Fruit fly (Drosophila melanogaster) whole organism, embryonic: ENCODE data around the gene tex.

Experiments
- BEAF-32 ChIP-seq: fragments of 200-800 bp; sonication (Bioruptor generic); optimal IDR thresholded peaks from 3 replicates; lab custom pipeline; 2017; ENCODE audit warnings: missing biosample characterization, missing genetic modification characterization, mild to moderate bottlenecking, moderate library complexity, missing genetic modification reagents
- Blimp-1 ChIP-seq: fragments of 200-800 bp; sonication (Bioruptor generic); optimal IDR thresholded peaks from 3 replicates; lab custom pipeline; 2018; ENCODE audit warnings: missing biosample characterization, missing genetic modification characterization, mild to moderate bottlenecking, moderate library complexity, missing genetic modification reagents
- CG10543 ChIP-seq: fragments of 200-800 bp; sonication (Bioruptor generic); optimal IDR thresholded peaks from 3 replicates; lab custom pipeline; 2017; ENCODE audit warnings: missing biosample characterization, mild to moderate bottlenecking, missing genetic modification characterization, moderate library complexity
- CG12391 ChIP-seq: fragments of 200-800 bp; sonication (Bioruptor generic); optimal IDR thresholded peaks from 3 replicates; lab custom pipeline; 2018; ENCODE audit warnings: missing biosample characterization, mild to moderate bottlenecking, missing genetic modification characterization, moderate library complexity
- CG14667 ChIP-seq: fragments of 200-800 bp; sonication (Bioruptor generic); IDR thresholded peaks from 2 replicates; pipeline ENCODE4 v1.3.6; 2022; ENCODE audit warnings: missing biosample characterization, missing genetic modification characterization
- CG15514 ChIP-seq: fragments of 200-800 bp; sonication (Bioruptor generic); optimal IDR thresholded peaks from 3 replicates; lab custom pipeline; 2017; ENCODE audit warnings: missing biosample characterization, missing genetic modification characterization, mild to moderate bottlenecking, moderate library complexity, missing genetic modification reagents
- CG1603 ChIP-seq: fragments of 200-800 bp; sonication (Bioruptor generic); optimal IDR thresholded peaks from 2 replicates; lab custom pipeline; 2019; ENCODE audit warnings: missing biosample characterization, mild to moderate bottlenecking, missing genetic modification characterization, moderate library complexity
- CG2120 ChIP-seq: fragments of 200-800 bp; sonication (Bioruptor generic); optimal IDR thresholded peaks from 3 replicates; lab custom pipeline; 2016; ENCODE audit warnings: missing biosample characterization, missing genetic modification characterization
- CG30431 ChIP-seq: fragments of 200-800 bp; sonication (Bioruptor generic); optimal IDR thresholded peaks from 2 replicates; lab custom pipeline; 2017; ENCODE audit warnings: missing biosample characterization, missing genetic modification characterization
- CG33213 ChIP-seq: fragments of 200-800 bp; sonication (Bioruptor generic); optimal IDR thresholded peaks from 3 replicates; lab custom pipeline; 2016; ENCODE audit warnings: missing biosample characterization, missing genetic modification characterization
- CG3847 ChIP-seq: fragments of 200-800 bp; sonication (Bioruptor generic); IDR thresholded peaks from 2 replicates; pipeline ENCODE4 v1.3.6; 2022; ENCODE audit warnings: missing biosample characterization, missing genetic modification characterization
- CG7271 ChIP-seq: fragments of 200-800 bp; sonication (Bioruptor generic); optimal IDR thresholded peaks from 2 replicates; lab custom pipeline; 2018; ENCODE audit warnings: missing biosample characterization, mild to moderate bottlenecking, missing genetic modification characterization, moderate library complexity
- Dp ChIP-seq: fragments of 200-800 bp; sonication (Bioruptor generic); optimal IDR thresholded peaks from 2 replicates; lab custom pipeline; 2018; ENCODE audit warnings: missing biosample characterization, mild to moderate bottlenecking, missing genetic modification characterization, moderate library complexity
- Dref ChIP-seq: fragments of 200-800 bp; sonication (Bioruptor generic); IDR thresholded peaks from 2 replicates; pipeline ENCODE4 v1.3.6; 2022; ENCODE audit warnings: missing biosample characterization, missing genetic modification characterization
- Eip74EF ChIP-seq, 2 experiments: fragments of 200-800 bp in 1 of 2; fragments of >200 bp in 1 of 2; sonication (Bioruptor generic) in 1 of 2; optimal IDR thresholded peaks; 2 replicates each; lab custom pipeline; 2017 to 2019; ENCODE audit warnings: missing biosample characterization in 2 of 2, missing genetic modification characterization in 2 of 2, mild to moderate bottlenecking in 1 of 2, moderate library complexity in 1 of 2
- Ets97D ChIP-seq: fragments of 200-800 bp; sonication (Bioruptor generic); optimal IDR thresholded peaks from 3 replicates; lab custom pipeline; 2016; ENCODE audit warnings: missing biosample characterization, missing genetic modification characterization
- MESR4 ChIP-seq: fragments of 200-800 bp; sonication (Bioruptor generic); optimal IDR thresholded peaks from 2 replicates; lab custom pipeline; 2018; ENCODE audit warnings: missing biosample characterization, mild to moderate bottlenecking, missing genetic modification characterization, moderate library complexity
- MTF-1 ChIP-seq: fragments of 200-800 bp; sonication (Bioruptor generic); optimal IDR thresholded peaks from 2 replicates; lab custom pipeline; 2018; ENCODE audit warnings: missing biosample characterization, mild to moderate bottlenecking, missing genetic modification characterization, borderline replicate concordance
- Med ChIP-seq: fragments of 200-800 bp; sonication (Bioruptor generic); peaks from one replicate; lab custom pipeline; 2016; ENCODE audit warnings: missing biosample characterization, missing genetic modification characterization, mild to moderate bottlenecking, inconsistent platforms, moderate library complexity
- Myb ChIP-seq: fragments of 200-800 bp; sonication (Bioruptor generic); optimal IDR thresholded peaks from 2 replicates; lab custom pipeline; 2016; ENCODE audit warnings: missing biosample characterization, missing genetic modification characterization
- Pdp1 ChIP-seq, 2 experiments: fragments of 200-800 bp; sonication (Bioruptor generic); optimal IDR thresholded peaks; 3 replicates each; lab custom pipeline; 2016; ENCODE audit warnings: missing biosample characterization in 2 of 2, missing genetic modification characterization in 2 of 2, mild to moderate bottlenecking in 1 of 2, moderate library complexity in 1 of 2
- Sox100B ChIP-seq: fragments of 200-800 bp; sonication (Bioruptor generic); optimal IDR thresholded peaks from 3 replicates; lab custom pipeline; 2018; ENCODE audit warnings: missing biosample characterization, mild to moderate bottlenecking, missing genetic modification characterization
- Taf1 ChIP-seq: fragments of 200-800 bp; sonication (Bioruptor generic); IDR thresholded peaks from 2 replicates; pipeline ENCODE4 v1.3.6; 2022; ENCODE audit warnings: missing biosample characterization, missing genetic modification characterization
- Xbp1 ChIP-seq: fragments of 200-800 bp; sonication (Bioruptor generic); optimal IDR thresholded peaks from 3 replicates; lab custom pipeline; 2016; ENCODE audit warnings: missing biosample characterization, mild to moderate bottlenecking, missing genetic modification characterization
- ash1 ChIP-seq: fragments of 200-800 bp; sonication (Bioruptor generic); optimal IDR thresholded peaks from 2 replicates; lab custom pipeline; 2018; ENCODE audit warnings: missing biosample characterization, mild to moderate bottlenecking, missing genetic modification characterization
- br ChIP-seq: fragments of >200 bp; optimal IDR thresholded peaks from 2 replicates; lab custom pipeline; 2017
- chif ChIP-seq, 2 experiments: fragments of 200-800 bp; sonication (Bioruptor generic); optimal IDR thresholded peaks; 3 replicates each; lab custom pipeline; 2016; ENCODE audit warnings: missing biosample characterization in 2 of 2, missing genetic modification characterization in 2 of 2
- chm ChIP-seq: fragments of 200-800 bp; sonication (Bioruptor generic); IDR thresholded peaks from 2 replicates; pipeline ENCODE4 v1.3.6; 2022; ENCODE audit warnings: missing biosample characterization, missing genetic modification characterization
- crc ChIP-seq: fragments of 200-800 bp; sonication (Bioruptor generic); optimal IDR thresholded peaks from 2 replicates; lab custom pipeline; 2016; ENCODE audit warnings: missing biosample characterization, missing genetic modification characterization
- dm ChIP-seq: fragments of 200-800 bp; sonication (Bioruptor generic); optimal IDR thresholded peaks from 3 replicates; lab custom pipeline; 2016; ENCODE audit warnings: missing biosample characterization, missing genetic modification characterization
- dmrt11E ChIP-seq: fragments of 200-800 bp; sonication (Bioruptor generic); optimal IDR thresholded peaks from 3 replicates; lab custom pipeline; 2018; ENCODE audit warnings: missing biosample characterization, mild to moderate bottlenecking, missing genetic modification characterization, moderate library complexity
- ftz-f1 ChIP-seq: fragments of 200-800 bp; sonication (Bioruptor generic); optimal IDR thresholded peaks from 2 replicates; lab custom pipeline; 2016; ENCODE audit warnings: missing biosample characterization, missing genetic modification characterization
- gfzf ChIP-seq: fragments of 200-800 bp; sonication (Bioruptor generic); optimal IDR thresholded peaks from 2 replicates; lab custom pipeline; 2016; ENCODE audit warnings: missing biosample characterization, mild to moderate bottlenecking, missing genetic modification characterization, moderate library complexity
- hkb ChIP-seq, 2 experiments: fragments of 200-800 bp in 1 of 2; fragments of >200 bp in 1 of 2; sonication (Bioruptor generic) in 1 of 2; IDR thresholded peaks in 1 of 2; optimal IDR thresholded peaks in 1 of 2; 2 replicates each; pipeline versions ENCODE4 v1.3.6 to Lab custom; 2017 to 2022; ENCODE audit warnings: missing biosample characterization in 1 of 2, missing genetic modification characterization in 1 of 2
- lab ChIP-seq: fragments of 200-800 bp; sonication (Bioruptor generic); optimal IDR thresholded peaks from 3 replicates; lab custom pipeline; 2017; ENCODE audit warnings: missing biosample characterization, missing genetic modification characterization, mild to moderate bottlenecking, moderate library complexity, missing genetic modification reagents
- nerfin-1 ChIP-seq: fragments of 200-800 bp; sonication (Bioruptor generic); optimal IDR thresholded peaks from 3 replicates; lab custom pipeline; 2019; ENCODE audit warnings: missing biosample characterization, mild to moderate bottlenecking, missing genetic modification characterization, moderate library complexity
- pita ChIP-seq: fragments of 200-800 bp; sonication (Bioruptor generic); optimal IDR thresholded peaks from 2 replicates; lab custom pipeline; 2017; ENCODE audit warnings: missing biosample characterization, mild to moderate bottlenecking, missing genetic modification characterization
- pzg ChIP-seq: fragments of 200-800 bp; sonication (Bioruptor generic); optimal IDR thresholded peaks from 3 replicates; lab custom pipeline; 2018; ENCODE audit warnings: missing biosample characterization, mild to moderate bottlenecking, missing genetic modification characterization, moderate library complexity
- row ChIP-seq: fragments of 200-800 bp; sonication (Bioruptor generic); IDR thresholded peaks from 3 replicates; pipeline ENCODE4 v1.3.6; 2022; ENCODE audit warnings: missing biosample characterization, missing genetic modification characterization
- salm ChIP-seq: fragments of 200-800 bp; sonication (Bioruptor generic); optimal IDR thresholded peaks from 2 replicates; lab custom pipeline; 2018; ENCODE audit warnings: missing biosample characterization, mild to moderate bottlenecking, missing genetic modification characterization
- sd ChIP-seq: fragments of 200-800 bp; sonication (Bioruptor generic); optimal IDR thresholded peaks from 3 replicates; lab custom pipeline; 2018; ENCODE audit warnings: missing biosample characterization, mild to moderate bottlenecking, missing genetic modification characterization, moderate library complexity
- sima ChIP-seq: fragments of 200-800 bp; sonication (Bioruptor generic); optimal IDR thresholded peaks from 2 replicates; lab custom pipeline; 2016; ENCODE audit warnings: missing biosample characterization, missing genetic modification characterization
- trem ChIP-seq: fragments of 200-800 bp; optimal IDR thresholded peaks from 3 replicates; lab custom pipeline; 2019; ENCODE audit warnings: missing biosample characterization, mild to moderate bottlenecking, missing genetic modification characterization, moderate library complexity
- trh ChIP-seq: fragments of 200-800 bp; sonication (Bioruptor generic); optimal IDR thresholded peaks from 2 replicates; lab custom pipeline; 2016; ENCODE audit warnings: missing biosample characterization, missing genetic modification characterization
- twi ChIP-seq: fragments of 200-800 bp; optimal IDR thresholded peaks from 2 replicates; lab custom pipeline; 2019; ENCODE audit warnings: missing biosample characterization, mild to moderate bottlenecking, missing genetic modification characterization, moderate library complexity
- zf30C ChIP-seq: fragments of 200-800 bp; sonication (Bioruptor generic); optimal IDR thresholded peaks from 3 replicates; lab custom pipeline; 2018; ENCODE audit warnings: missing biosample characterization, mild to moderate bottlenecking, missing genetic modification characterization
- zfh1 ChIP-seq: fragments of 200-800 bp; sonication (Bioruptor generic); IDR thresholded peaks from 3 replicates; pipeline ENCODE4 v1.3.6; 2022; ENCODE audit warnings: missing biosample characterization, missing genetic modification characterization
- zfh2 ChIP-seq: fragments of 200-800 bp; sonication (Bioruptor generic); optimal IDR thresholded peaks from 2 replicates; lab custom pipeline; 2016; ENCODE audit warnings: missing biosample characterization, missing genetic modification characterization

The tex gene

DNA sequence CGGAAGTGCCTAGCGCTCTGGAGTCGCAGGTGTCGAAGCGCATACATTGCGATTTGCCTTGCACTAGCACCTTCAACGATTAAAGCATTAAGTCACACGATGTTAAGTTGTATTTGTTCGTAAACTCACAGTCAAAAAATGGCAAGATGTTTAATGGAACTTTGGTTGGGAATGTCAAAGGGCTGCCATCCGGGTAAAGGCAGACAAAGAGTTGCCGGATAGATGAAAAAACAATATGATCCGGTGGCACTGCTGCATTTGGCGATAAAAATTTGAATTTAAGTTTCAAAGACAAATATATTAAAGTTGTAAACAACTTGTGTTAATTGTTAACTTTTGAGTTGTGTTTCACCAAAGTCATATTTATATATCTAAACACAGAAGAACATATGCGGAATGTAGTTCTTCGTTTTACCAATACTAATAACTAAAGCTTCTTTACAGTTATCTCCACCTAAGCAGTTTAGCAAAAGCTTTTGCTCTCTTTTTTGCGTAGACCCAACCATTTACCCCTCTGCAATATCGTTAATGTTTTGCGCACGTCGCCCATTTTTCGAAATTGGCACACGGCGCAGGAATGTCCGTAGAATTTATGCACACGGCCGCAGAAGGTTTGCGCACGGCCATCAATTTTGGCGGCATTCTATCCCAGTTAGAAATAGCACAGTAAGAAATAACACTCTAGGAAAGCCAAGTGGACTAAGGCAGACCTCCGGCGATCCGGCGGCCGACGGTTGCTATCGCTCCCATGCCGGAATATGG lies 8.1 kb upstream of the tex start, which contains the start of gene Coq2 (continued):
- no peak for TF ChIP-seq Sox100B (GFP tag; lab: Kevin White, UChicago)
- TF ChIP-seq Xbp1 (GFP tag; lab: Kevin White, UChicago) = peak; percentile 2
- TF ChIP-seq chif (GFP tag; optimal IDR thresholded peaks at IDR 0.05; lab: Kevin White, UChicago) = no peak
- TF ChIP-seq ash1 = no peak
- peak; percentile 28; the same call in 1 of the 3 replicates for TF ChIP-seq row (GFP tag; lab: Robert Waterston, UW)
- TF ChIP-seq pzg = peak; percentile 74
- TF ChIP-seq Med (GFP tag; lab: Kevin White, UChicago) = peak; percentile 79
- TF ChIP-seq pita (GFP tag; lab: Kevin White, UChicago) = peak; percentile 15
- TF ChIP-seq dmrt11E (tag; lab: Kevin White, UChicago) = no peak
- no peak for TF ChIP-seq trh (GFP tag; lab: Kevin White, UChicago)
- no peak for TF ChIP-seq CG30431
- peak; percentile 46 for TF ChIP-seq BEAF-32 (GFP tag; lab: Kevin White, UChicago)
- peak; percentile 100 for TF ChIP-seq MTF-1 (GFP tag; lab: Kevin White, UChicago)
- TF ChIP-seq CG33213 (GFP tag; lab: Kevin White, UChicago) = peak; percentile 21
- TF ChIP-seq sd (tag; lab: Kevin White, UChicago) = peak; percentile 92
- TF ChIP-seq CG2120 = peak; percentile 25
- no peak for TF ChIP-seq nerfin-1 (tag; lab: Kevin White, UChicago)
- TF ChIP-seq hkb (optimal IDR thresholded peaks at IDR 0.05; lab: Kevin White, UChicago) = peak; percentile 42
- no peak for TF ChIP-seq hkb (GFP tag; IDR thresholded peaks at IDR 0.05; lab: Robert Waterston, UW)
- no peak for TF ChIP-seq zfh2 (GFP tag; lab: Kevin White, UChicago)
- TF ChIP-seq Pdp1 (GFP tag; optimal IDR thresholded peaks at IDR 0.05; lab: Kevin White, UChicago) = peak in 1 of 2 experiments; percentile 18
- TF ChIP-seq CG10543 = no peak
- no peak for TF ChIP-seq zfh1 (GFP tag; lab: Robert Waterston, UW)
- TF ChIP-seq Dp (GFP tag; lab: Kevin White, UChicago) = peak; percentile 93
- TF ChIP-seq ftz-f1 = no peak
- TF ChIP-seq Eip74EF (GFP tag; optimal IDR thresholded peaks at IDR 0.05; lab: Kevin White, UChicago) = no peak
- no peak for TF ChIP-seq CG7271
- TF ChIP-seq lab (GFP tag; lab: Kevin White, UChicago) = no peak
- TF ChIP-seq dm (GFP tag; lab: Kevin White, UChicago) = no peak
- TF ChIP-seq Dref (GFP tag; lab: Robert Waterston, UW) = peak; percentile 47; the same call in 1 of the 2 replicates
- no peak for TF ChIP-seq sima (GFP tag; lab: Kevin White, UChicago)
- TF ChIP-seq salm (tag; lab: Kevin White, UChicago) = no peak
- peak; percentile 52 for TF ChIP-seq MESR4 (GFP tag; lab: Kevin White, UChicago)
- TF ChIP-seq CG3847 (GFP tag; lab: Robert Waterston, UW) = peak; percentile 77
- TF ChIP-seq twi (tag; lab: Kevin White, UChicago) = no peak
- no peak for TF ChIP-seq crc (GFP tag; lab: Kevin White, UChicago)
- no peak for TF ChIP-seq br (lab: Kevin White, UChicago)
- no peak for TF ChIP-seq CG12391 (tag; lab: Kevin White, UChicago)
- TF ChIP-seq trem (tag; lab: Kevin White, UChicago) = peak; percentile 86
- no peak for TF ChIP-seq zf30C
- peak; percentile 88 for TF ChIP-seq Myb
- TF ChIP-seq Blimp-1 = no peak
- no peak for TF ChIP-seq CG14667 (GFP tag; lab: Robert Waterston, UW)
- TF ChIP-seq Taf1 (GFP tag; lab: Robert Waterston, UW) = no peak
- TF ChIP-seq CG1603 = peak; percentile 72
- peak; percentile 60 for TF ChIP-seq CG15514 (GFP tag; lab: Kevin White, UChicago)
- TF ChIP-seq Ets97D (GFP tag; lab: Kevin White, UChicago) = peak; percentile 42
- TF ChIP-seq chm (GFP tag; lab: Robert Waterston, UW) = no peak
- peak; percentile 13 for TF ChIP-seq gfzf (GFP tag; lab: Kevin White, UChicago)
